Worm (Caenorhabditis elegans) whole organism, late embryonic: ENCODE results near the gene grl-12.

Experiments used
- C08G9.2 ChIP-seq: sonication (generic microtip); optimal IDR thresholded peaks from 2 replicates; lab custom pipeline; 2016; ENCODE audit warnings: mild to moderate bottlenecking, missing genetic modification characterization, moderate library complexity, missing compliant biosample characterization
- C38D4.7 ChIP-seq: fragments of 200-800 bp; sonication (Bioruptor generic); optimal IDR thresholded peaks from 2 replicates; lab custom pipeline; 2018; ENCODE audit warnings: mild to moderate bottlenecking, missing genetic modification characterization, moderate library complexity, missing compliant biosample characterization
- K02D7.2 ChIP-seq: sonication (generic microtip); optimal IDR thresholded peaks from 2 replicates; lab custom pipeline; 2017; ENCODE audit warnings: mild to moderate bottlenecking, missing genetic modification characterization, missing compliant biosample characterization
- K09A11.1 ChIP-seq: sonication (generic microtip); optimal IDR thresholded peaks from 2 replicates; lab custom pipeline; 2017; ENCODE audit warnings: antibody characterized with exemption, mild to moderate bottlenecking, missing genetic modification characterization, missing compliant biosample characterization; ENCODE audit not compliant: insufficient read depth
- T23F11.4 ChIP-seq: fragments of 200-800 bp; sonication (Bioruptor generic); optimal IDR thresholded peaks from 2 replicates; lab custom pipeline; 2018; ENCODE audit warnings: mild to moderate bottlenecking, missing genetic modification characterization, missing compliant biosample characterization
- ahr-1 ChIP-seq: sonication (generic microtip); optimal IDR thresholded peaks from 2 replicates; lab custom pipeline; 2016; ENCODE audit warnings: missing genetic modification characterization, missing compliant biosample characterization
- ceh-14 ChIP-seq: sonication (generic microtip); optimal IDR thresholded peaks from 2 replicates; lab custom pipeline; 2016; ENCODE audit warnings: missing genotype, missing genetic modification characterization, missing compliant biosample characterization
- ceh-18 ChIP-seq: sonication (generic microtip); optimal IDR thresholded peaks from 2 replicates; lab custom pipeline; 2016; ENCODE audit warnings: missing genetic modification characterization, missing compliant biosample characterization
- ceh-2 ChIP-seq: sonication (generic microtip); optimal IDR thresholded peaks from 2 replicates; lab custom pipeline; 2016; ENCODE audit warnings: missing genotype, missing genetic modification characterization, missing compliant biosample characterization
- ceh-31 ChIP-seq: sonication (generic microtip); optimal IDR thresholded peaks from 2 replicates; lab custom pipeline; 2016; ENCODE audit warnings: missing genetic modification characterization, missing compliant biosample characterization
- ceh-34 ChIP-seq: sonication (generic microtip); optimal IDR thresholded peaks from 2 replicates; lab custom pipeline; 2016; ENCODE audit warnings: mild to moderate bottlenecking, missing genetic modification characterization, missing compliant biosample characterization
- ceh-48 ChIP-seq: sonication (generic microtip); optimal IDR thresholded peaks from 2 replicates; lab custom pipeline; 2016; ENCODE audit warnings: missing genetic modification characterization, inconsistent platforms, missing compliant biosample characterization
- ceh-9 ChIP-seq: sonication (generic microtip); optimal IDR thresholded peaks from 2 replicates; lab custom pipeline; 2016; ENCODE audit warnings: mild to moderate bottlenecking, missing genetic modification characterization, inconsistent platforms, missing compliant biosample characterization
- elt-2 ChIP-seq: sonication (generic microtip); optimal IDR thresholded peaks from 2 replicates; lab custom pipeline; 2016; ENCODE audit warnings: missing genetic modification reagents, missing genetic modification characterization, missing compliant biosample characterization
- ets-4 ChIP-seq: sonication (generic microtip); optimal IDR thresholded peaks from 2 replicates; lab custom pipeline; 2016; ENCODE audit warnings: missing genetic modification characterization, missing compliant biosample characterization
- eyg-1 ChIP-seq: sonication (generic microtip); optimal IDR thresholded peaks from 2 replicates; lab custom pipeline; 2016; ENCODE audit warnings: missing genotype, missing genetic modification characterization, missing compliant biosample characterization
- fax-1 ChIP-seq: sonication (generic microtip); optimal IDR thresholded peaks from 2 replicates; lab custom pipeline; 2016; ENCODE audit warnings: missing genotype, missing genetic modification characterization, missing compliant biosample characterization
- gmeb-2 ChIP-seq: sonication (generic microtip); optimal IDR thresholded peaks from 2 replicates; lab custom pipeline; 2016; ENCODE audit warnings: missing genetic modification characterization, inconsistent platforms, missing compliant biosample characterization
- hlh-13 ChIP-seq: fragments of 200-800 bp; sonication (Bioruptor generic); optimal IDR thresholded peaks from 2 replicates; lab custom pipeline; 2018; ENCODE audit warnings: mild to moderate bottlenecking, missing genetic modification characterization, missing compliant biosample characterization
- hlh-30 ChIP-seq: sonication (generic microtip); optimal IDR thresholded peaks from 2 replicates; lab custom pipeline; 2017; ENCODE audit warnings: antibody characterized with exemption, missing genetic modification characterization, missing compliant biosample characterization; ENCODE audit not compliant: insufficient read depth
- hlh-6 ChIP-seq: sonication (generic microtip); optimal IDR thresholded peaks from 2 replicates; lab custom pipeline; 2016; ENCODE audit warnings: missing genotype, missing genetic modification characterization, missing compliant biosample characterization
- hlh-8 ChIP-seq: sonication (generic microtip); optimal IDR thresholded peaks from 2 replicates; lab custom pipeline; 2016; ENCODE audit warnings: missing genotype, missing genetic modification characterization, missing compliant biosample characterization
- lim-6 ChIP-seq: sonication (generic microtip); optimal IDR thresholded peaks from 2 replicates; lab custom pipeline; 2016; ENCODE audit warnings: missing genetic modification characterization, missing compliant biosample characterization
- madf-2 ChIP-seq: sonication (generic microtip); optimal IDR thresholded peaks from 2 replicates; lab custom pipeline; 2017; ENCODE audit warnings: missing genetic modification characterization, missing compliant biosample characterization
- mec-3 ChIP-seq: sonication (generic microtip); optimal IDR thresholded peaks from 2 replicates; lab custom pipeline; 2016; ENCODE audit warnings: borderline replicate concordance, missing genetic modification characterization, missing compliant biosample characterization
- nhr-232 ChIP-seq: sonication (generic microtip); optimal IDR thresholded peaks from 2 replicates; lab custom pipeline; 2016; ENCODE audit warnings: missing genetic modification characterization, missing compliant biosample characterization
- odd-2 ChIP-seq: sonication (generic microtip); optimal IDR thresholded peaks from 2 replicates; lab custom pipeline; 2017; ENCODE audit warnings: antibody characterized with exemption, mild to moderate bottlenecking, missing genetic modification characterization, missing compliant biosample characterization
- pag-3 ChIP-seq: sonication (generic microtip); optimal IDR thresholded peaks from 2 replicates; lab custom pipeline; 2016; ENCODE audit warnings: missing compliant biosample characterization, missing genetic modification characterization, borderline replicate concordance
- pat-9 ChIP-seq: fragments of 200-800 bp; sonication (Bioruptor generic); optimal IDR thresholded peaks from 2 replicates; lab custom pipeline; 2018; ENCODE audit warnings: mild to moderate bottlenecking, missing genetic modification characterization, moderate library complexity, missing compliant biosample characterization
- pax-1 ChIP-seq: fragments of 150-350 bp; optimal IDR thresholded peaks from 2 replicates; lab custom pipeline; 2014; ENCODE audit warnings: missing biosample characterization, missing genetic modification characterization
- pros-1 ChIP-seq: fragments of 150-350 bp; optimal IDR thresholded peaks from 2 replicates; lab custom pipeline; 2014; ENCODE audit warnings: missing biosample characterization, missing genetic modification reagents, missing genetic modification characterization
- sdc-2 ChIP-seq: sonication (generic microtip); optimal IDR thresholded peaks from 2 replicates; lab custom pipeline; 2016; ENCODE audit warnings: missing genotype, missing genetic modification characterization, missing compliant biosample characterization
- sox-4 ChIP-seq: sonication (generic microtip); optimal IDR thresholded peaks from 2 replicates; lab custom pipeline; 2017; ENCODE audit warnings: mild to moderate bottlenecking, missing genetic modification characterization, inconsistent platforms, missing compliant biosample characterization
- syd-9 ChIP-seq: sonication (generic microtip); optimal IDR thresholded peaks from 2 replicates; lab custom pipeline; 2016; ENCODE audit warnings: mild to moderate bottlenecking, missing genetic modification characterization, moderate library complexity, missing compliant biosample characterization
- tbx-7 ChIP-seq: sonication (generic microtip); optimal IDR thresholded peaks from 2 replicates; lab custom pipeline; 2016; ENCODE audit warnings: missing genotype, missing genetic modification characterization, missing compliant biosample characterization
- ttx-3 ChIP-seq: sonication (generic microtip); optimal IDR thresholded peaks from 2 replicates; lab custom pipeline; 2016; ENCODE audit warnings: missing genetic modification reagents, missing genetic modification characterization, missing compliant biosample characterization
- unc-3 ChIP-seq, 2 experiments: fragments of 200-800 bp in 1 of 2; sonication (Bioruptor generic) in 1 of 2; sonication (generic microtip) in 1 of 2; conservative IDR thresholded peaks in 1 of 2; optimal IDR thresholded peaks in 1 of 2; 2 replicates each; pipeline versions ENCODE4 v1.3.6 to Lab custom; 2016 to 2022; ENCODE audit warnings: missing compliant biosample characterization in 2 of 2, missing genetic modification characterization in 2 of 2, missing genetic modification reagents in 1 of 2
- unc-42 ChIP-seq: sonication (generic microtip); optimal IDR thresholded peaks from 2 replicates; lab custom pipeline; 2016; ENCODE audit warnings: missing genotype, missing genetic modification characterization, missing compliant biosample characterization
- unc-55 ChIP-seq: sonication (generic microtip); optimal IDR thresholded peaks from 2 replicates; lab custom pipeline; 2017; ENCODE audit warnings: missing biosample characterization, missing genetic modification reagents, missing genetic modification characterization
- unc-86 ChIP-seq: sonication (generic microtip); optimal IDR thresholded peaks from 2 replicates; lab custom pipeline; 2016; ENCODE audit warnings: missing genetic modification characterization, missing compliant biosample characterization
- ztf-16 ChIP-seq: sonication (generic microtip); optimal IDR thresholded peaks from 2 replicates; lab custom pipeline; 2017; ENCODE audit warnings: missing genetic modification characterization, missing compliant biosample characterization

grl-12 gene

DNA sequence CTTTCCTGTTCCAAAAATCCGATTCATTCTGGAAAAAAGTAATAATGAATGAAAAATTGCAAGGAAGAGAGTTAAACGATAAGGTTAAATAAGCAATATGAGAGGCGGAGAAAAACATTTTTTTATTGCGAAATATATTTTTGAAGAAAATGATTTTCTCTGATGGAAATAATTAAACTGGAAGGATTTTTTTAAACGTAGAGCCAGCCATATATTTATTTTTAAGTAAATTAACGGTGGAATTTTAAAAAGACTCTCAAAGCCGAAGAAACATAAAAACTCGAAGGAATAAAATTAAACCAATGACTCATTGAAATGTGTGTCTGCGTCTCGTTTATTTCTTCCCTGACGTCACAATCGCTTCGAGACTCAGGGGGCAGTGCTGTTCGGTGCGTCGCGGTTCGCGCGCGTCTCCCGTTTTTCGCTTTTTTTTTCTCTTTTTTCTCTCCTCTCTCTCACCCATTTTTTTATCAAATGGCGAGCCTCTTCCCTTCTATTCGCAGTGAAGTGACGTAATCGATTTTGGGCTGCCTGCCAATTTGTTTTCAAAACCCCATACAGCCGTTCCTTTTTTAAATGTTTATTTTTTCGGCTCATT, 30.6 kb downstream of the grl-12 start, which contains the start of gene vps-60 (continued):
- TF ChIP-seq pag-3 (tag; lab: Kevin White, UChicago) (no peak), sox-4 (tag; lab: Kevin White, UChicago) (no peak), syd-9 (tag; lab: Kevin White, UChicago) (no peak), pros-1 (tag; lab: Kevin White, UChicago) (no peak), pax-1 (peak; percentile 9), ttx-3 (no peak), ceh-2 (peak; percentile 13), ceh-48 (no peak), ceh-31 (tag; lab: Kevin White, UChicago) (no peak), C38D4.7 (GFP tag; lab: Kevin White, UChicago) (no peak), elt-2 (tag; lab: Kevin White, UChicago) (peak; percentile 80), ceh-14 (tag; lab: Kevin White, UChicago) (peak; percentile 82), ztf-16 (tag; lab: Kevin White, UChicago) (peak; percentile 7), hlh-8 (tag; lab: Kevin White, UChicago) (no peak), ceh-9 (no peak), T23F11.4 (no peak), unc-86 (peak; percentile 9), tbx-7 (no peak), ceh-18 (peak; percentile 89), ets-4 (peak; percentile 34), eyg-1 (no peak), odd-2 (tag; lab: Kevin White, UChicago) (no peak), hlh-30 (tag; lab: Kevin White, UChicago) (peak; percentile 59), hlh-6 (tag; lab: Kevin White, UChicago) (no peak), pat-9 (tag; lab: Kevin White, UChicago) (no peak), ceh-34 (peak; percentile 69), unc-55 (peak; percentile 61), unc-42 (peak; percentile 88), unc-3 (GFP tag; conservative IDR thresholded peaks at IDR 0.05; lab: Robert Waterston, UW) (no peak), unc-3 (tag; optimal IDR thresholded peaks at IDR 0.05; lab: Kevin White, UChicago) (peak; percentile 4), mec-3 (tag; lab: Kevin White, UChicago) (no peak), K02D7.2 (tag; lab: Kevin White, UChicago) (no peak), lim-6 (tag; lab: Kevin White, UChicago) (no peak), K09A11.1 (tag; lab: Kevin White, UChicago) (no peak), ahr-1 (tag; lab: Kevin White, UChicago) (no peak)

DNA sequence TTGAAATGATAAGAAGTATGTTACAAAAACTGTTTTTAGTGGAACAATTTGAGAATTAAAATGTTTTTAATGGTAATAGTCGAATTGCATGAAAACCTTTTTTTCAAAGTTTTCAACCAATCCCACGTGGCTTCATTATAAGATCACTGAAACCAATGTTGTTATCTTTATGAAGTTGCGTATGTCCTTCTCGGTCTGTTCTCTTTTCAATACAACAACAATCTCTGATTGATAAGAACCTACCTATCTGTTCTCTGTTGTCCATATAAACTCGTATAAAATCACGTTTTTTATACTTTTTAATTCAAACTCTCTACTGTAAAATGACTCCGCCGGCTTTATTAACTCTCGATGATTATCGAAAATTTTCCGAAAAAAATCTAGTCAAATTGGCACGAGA, 33.5 kb downstream of the grl-12 start, which contains the start of gene F41E6.5:
Gene F41E6.5, plus strand, starts transcription at position 209 of the 400 bp plus-strand sequence.
- TF ChIP-seq fax-1 (tag; lab: Kevin White, UChicago) (no peak), elt-2 (tag; lab: Kevin White, UChicago) (peak; percentile 65)

DNA sequence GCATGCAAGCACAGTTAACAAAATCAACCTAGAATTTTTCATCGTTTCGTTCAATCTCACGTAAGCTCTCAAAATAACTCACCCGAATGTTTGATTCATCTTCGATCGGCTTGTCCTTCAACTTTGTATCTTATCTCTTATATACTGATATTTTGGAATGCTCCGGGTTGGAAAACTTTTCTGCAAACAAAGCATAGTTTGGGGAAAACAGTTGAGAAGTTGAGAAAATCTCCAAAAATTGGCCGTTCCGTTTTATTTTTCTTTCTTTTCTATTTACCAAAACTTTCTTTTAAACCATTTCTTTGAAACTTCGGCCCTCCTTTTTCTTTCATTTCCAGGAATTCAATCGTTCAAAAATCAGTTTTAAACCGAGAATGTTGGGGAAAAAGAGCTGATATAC, 34.2 kb downstream of the grl-12 start, which contains the start of gene F41E6.15:
Gene F41E6.15, minus strand, starts transcription at position 101 of the 400 bp plus-strand sequence.
- no peak for TF ChIP-seq mec-3 (tag; lab: Kevin White, UChicago)
- TF ChIP-seq elt-2 (tag; lab: Kevin White, UChicago) = no peak
- no peak for TF ChIP-seq hlh-6 (tag; lab: Kevin White, UChicago)
- no peak for TF ChIP-seq ets-4
- no peak for TF ChIP-seq ceh-31 (tag; lab: Kevin White, UChicago)
- TF ChIP-seq ztf-16 (tag; lab: Kevin White, UChicago) = no peak
- no peak for TF ChIP-seq pag-3 (tag; lab: Kevin White, UChicago)
- no peak for TF ChIP-seq ceh-34
- TF ChIP-seq ceh-18 = no peak
- TF ChIP-seq C08G9.2 = no peak
- no peak for TF ChIP-seq ahr-1 (tag; lab: Kevin White, UChicago)
- TF ChIP-seq ceh-2 = no peak
- TF ChIP-seq nhr-232 (tag; lab: Kevin White, UChicago) = no peak
- TF ChIP-seq gmeb-2 = no peak
- no peak for TF ChIP-seq sdc-2 (tag; lab: Kevin White, UChicago)
- no peak for TF ChIP-seq hlh-13
- TF ChIP-seq T23F11.4 = no peak
- TF ChIP-seq ttx-3 = no peak
- no peak for TF ChIP-seq madf-2 (tag; lab: Kevin White, UChicago)
